Fruit fly (Drosophila melanogaster): Measurements from ENCODE around the gene COX8.

DNA sequence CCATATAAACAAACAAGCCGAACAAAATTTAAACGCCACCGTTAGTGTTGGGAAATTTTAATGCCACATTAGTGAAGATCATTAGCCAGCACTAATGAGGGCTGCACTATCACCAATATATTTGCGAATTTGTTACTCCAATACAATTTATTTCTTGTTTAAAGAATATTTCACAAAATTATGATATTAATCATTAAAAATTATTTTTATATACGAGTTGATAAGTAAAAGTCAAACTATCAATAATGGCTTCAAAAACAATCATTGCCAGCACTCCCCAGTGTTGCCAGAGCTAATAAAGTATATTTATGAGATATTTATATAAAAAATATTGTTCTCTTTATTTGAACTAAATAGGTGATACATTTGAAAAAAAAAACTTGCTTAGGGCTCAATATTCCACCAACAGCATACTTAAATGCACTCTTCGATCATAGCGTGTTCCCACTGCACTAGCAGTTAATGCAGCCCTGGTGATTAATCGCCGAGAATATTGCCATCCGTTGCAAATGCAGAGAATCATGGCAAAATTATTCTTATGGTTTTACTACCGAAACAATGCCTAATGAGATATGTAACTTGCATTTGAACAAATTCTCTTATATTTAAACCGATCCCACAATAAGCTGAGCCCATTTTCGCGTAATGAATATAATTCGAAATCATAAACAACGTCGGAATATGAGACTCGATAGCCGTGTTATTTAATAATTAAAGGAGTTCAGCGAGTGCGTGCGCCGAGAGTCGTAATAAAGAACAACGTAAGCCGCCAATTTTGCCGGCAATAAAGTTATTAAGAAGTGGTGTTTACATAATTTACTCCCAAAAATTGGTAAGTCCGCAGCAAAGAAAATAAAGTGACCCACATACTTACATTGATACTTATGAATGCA lies 23.2 kb downstream of the COX8 start, which contains the start of the genes SAK and Cdk12:
- TF ChIP-seq sna (GFP tag; IDR thresholded peaks at IDR 0.05; ENCODE audit: partially characterized antibody) (0 out of 2 replicates have a peak, but pooled peaks have one; percentile 15), CG2712 (tag; optimal IDR thresholded peaks at IDR 0.05) (peak; percentile 89), klu (GFP tag; IDR thresholded peaks at IDR 0.05) (peak; percentile 81), CG6765 (GFP tag; optimal IDR thresholded peaks at IDR 0.05) (peak; percentile 76), CG4360 (GFP tag; IDR thresholded peaks at IDR 0.05) (0 out of 2 replicates have a peak, but pooled peaks have one; percentile 43), Dfd (GFP tag; optimal IDR thresholded peaks at IDR 0.05) (peak in 1 of 2 experiments; percentile 49)

Measured in whole organism, embryonic.